Fruit fly (Drosophila melanogaster): Measurements from ENCODE around the gene AnxB10.

DNA sequence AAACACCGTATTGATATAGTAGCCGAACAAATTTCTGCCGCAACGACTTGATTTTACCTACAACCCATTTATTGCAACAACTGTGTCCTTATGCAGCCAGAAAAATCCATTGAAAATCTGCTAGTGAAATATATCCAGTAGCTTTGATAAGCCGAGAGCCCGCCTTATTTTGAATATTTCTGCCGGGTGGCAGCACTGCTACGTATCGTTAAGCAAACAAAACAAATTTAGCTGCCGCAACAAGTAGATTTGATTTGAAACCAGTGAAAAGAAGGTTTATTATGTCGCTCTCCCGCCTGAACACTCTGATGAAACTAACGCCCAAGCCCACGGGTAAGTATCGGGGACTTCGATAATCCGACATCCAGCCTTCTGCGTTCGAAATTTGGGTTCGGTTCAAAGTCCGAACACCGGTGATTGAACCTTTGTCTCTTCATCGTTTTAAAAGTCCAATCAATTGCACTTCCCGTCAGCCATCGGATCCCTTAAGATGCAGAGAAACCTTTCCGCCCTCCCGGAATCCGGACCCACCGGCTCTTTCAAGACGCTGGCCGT is 6.8 kb downstream of the AnxB10 start, which contains the start of gene CG9577:
- TF ChIP-seq CG4328 (GFP tag; optimal IDR thresholded peaks at IDR 0.05) (no peak), Opbp (GFP tag; IDR thresholded peaks at IDR 0.05; ENCODE audit: partially characterized antibody) (no peak), psq (GFP tag; optimal IDR thresholded peaks at IDR 0.05) (no peak)

Measured in whole organism, embryonic.